Worm (Caenorhabditis elegans) whole organism, L4 larva: Measurements from ENCODE around the gene coq-8.

Experiments used
- F26F4.8 ChIP-seq: fragments of 200-800 bp; sonication (Bioruptor generic); conservative IDR thresholded peaks from 2 replicates; pipeline ENCODE4 v1.3.6; 2022; ENCODE audit warnings: missing genetic modification characterization, missing compliant biosample characterization
- T26A8.4 ChIP-seq: fragments of 200-800 bp; sonication (Bioruptor generic); IDR thresholded peaks from 2 replicates; pipeline ENCODE4 v1.3.6; 2022; ENCODE audit warnings: missing genetic modification characterization, missing compliant biosample characterization
- ZK337.2 ChIP-seq: fragments of 200-800 bp; sonication (Bioruptor generic); IDR thresholded peaks from 2 replicates; pipeline ENCODE4 v1.3.6; 2022; ENCODE audit warnings: missing genetic modification reagents, missing genetic modification characterization, missing compliant biosample characterization
- ZK546.5 ChIP-seq, 2 experiments: sonication (generic microtip); optimal IDR thresholded peaks; 2 replicates each; lab custom pipeline; 2017; ENCODE audit warnings: missing biosample characterization in 2 of 2, missing genetic modification characterization in 2 of 2
- aha-1 ChIP-seq: fragments of 150-350 bp; peaks from one replicate; lab custom pipeline; 2014; ENCODE audit warnings: missing biosample characterization, missing genetic modification characterization
- ama-1 ChIP-seq: fragments of 150-350 bp; optimal IDR thresholded peaks from 2 replicates; lab custom pipeline; 2014; ENCODE audit warnings: inconsistent platforms, mixed read lengths
- arid-1 ChIP-seq: fragments of 200-800 bp; sonication (Bioruptor generic); conservative IDR thresholded peaks from 2 replicates; pipeline ENCODE4 v1.3.6; 2022; ENCODE audit warnings: missing genetic modification reagents, missing genetic modification characterization, missing compliant biosample characterization
- attf-4 ChIP-seq: sonication (generic microtip); optimal IDR thresholded peaks from 3 replicates; lab custom pipeline; 2017; ENCODE audit warnings: missing biosample characterization, missing genetic modification characterization
- ceh-28 ChIP-seq: fragments of 150-350 bp; optimal IDR thresholded peaks from 2 replicates; lab custom pipeline; 2014; ENCODE audit warnings: missing biosample characterization, missing genetic modification reagents, missing genetic modification characterization
- cey-2 ChIP-seq: sonication (generic microtip); optimal IDR thresholded peaks from 3 replicates; lab custom pipeline; 2017; ENCODE audit warnings: missing genetic modification characterization, mild to moderate bottlenecking, missing compliant biosample characterization, antibody characterized with exemption, borderline replicate concordance; ENCODE audit not compliant: insufficient read depth
- ctbp-1 ChIP-seq: fragments of 200-800 bp; sonication (Bioruptor generic); IDR thresholded peaks from 2 replicates; pipeline ENCODE4 v1.3.6; 2022; ENCODE audit warnings: missing genetic modification reagents, missing genetic modification characterization, missing compliant biosample characterization
- dmd-8 ChIP-seq: fragments of 200-800 bp; sonication (Bioruptor generic); IDR thresholded peaks from 2 replicates; pipeline ENCODE4 v1.3.6; 2022; ENCODE audit warnings: missing genetic modification characterization, missing compliant biosample characterization
- dmd-9 ChIP-seq: fragments of 200-800 bp; sonication (Bioruptor generic); IDR thresholded peaks from 2 replicates; pipeline ENCODE4 v1.3.6; 2022; ENCODE audit warnings: missing genetic modification reagents, missing genetic modification characterization, missing compliant biosample characterization
- dpl-1 ChIP-seq: fragments of 150-350 bp; optimal IDR thresholded peaks from 2 replicates; lab custom pipeline; 2014; ENCODE audit warnings: missing biosample characterization, missing genetic modification reagents, missing genetic modification characterization
- fkh-10 ChIP-seq: fragments of 150-350 bp; optimal IDR thresholded peaks from 2 replicates; lab custom pipeline; 2014; ENCODE audit warnings: missing biosample characterization, missing genetic modification reagents, missing genetic modification characterization
- gei-8 ChIP-seq: fragments of 200-800 bp; sonication (Bioruptor generic); optimal IDR thresholded peaks from 2 replicates; lab custom pipeline; 2018; ENCODE audit warnings: mild to moderate bottlenecking, missing genetic modification characterization, missing compliant biosample characterization
- hif-1 ChIP-seq, 2 experiments: sonication (generic microtip); optimal IDR thresholded peaks; 2 replicates each; lab custom pipeline; 2016 to 2017; ENCODE audit warnings: missing compliant biosample characterization in 2 of 2, missing genetic modification characterization in 2 of 2, missing genetic modification reagents in 2 of 2, missing genotype in 2 of 2, mild to moderate bottlenecking in 1 of 2
- hlh-11 ChIP-seq: fragments of 200-800 bp; sonication (Bioruptor generic); optimal IDR thresholded peaks from 2 replicates; lab custom pipeline; 2018; ENCODE audit warnings: mild to moderate bottlenecking, missing genetic modification characterization, missing compliant biosample characterization
- hmg-1.1 ChIP-seq: fragments of 200-800 bp; sonication (Bioruptor generic); IDR thresholded peaks from 2 replicates; pipeline ENCODE4 v1.3.6; 2022; ENCODE audit warnings: missing genetic modification reagents, missing genetic modification characterization, missing compliant biosample characterization
- lin-1 ChIP-seq: fragments of 200-800 bp; sonication (Bioruptor generic); IDR thresholded peaks from 2 replicates; pipeline ENCODE4 v1.3.6; 2022; ENCODE audit warnings: missing genetic modification reagents, missing genetic modification characterization, missing compliant biosample characterization
- lin-38 ChIP-seq: fragments of 200-800 bp; sonication (Bioruptor generic); IDR thresholded peaks from 2 replicates; pipeline ENCODE4 v1.3.6; 2022; ENCODE audit warnings: missing genetic modification reagents, missing genetic modification characterization, missing compliant biosample characterization
- lsy-2 ChIP-seq, 2 experiments: fragments of 150-350 bp in 1 of 2; sonication (generic microtip) in 1 of 2; optimal IDR thresholded peaks; 2 replicates each; lab custom pipeline; 2014 to 2017; ENCODE audit warnings: missing biosample characterization in 2 of 2, missing genetic modification characterization in 2 of 2
- mep-1 ChIP-seq: fragments of 150-350 bp; sonication (generic microtip); optimal IDR thresholded peaks from 3 replicates; lab custom pipeline; 2014; ENCODE audit warnings: missing biosample characterization, missing genetic modification characterization
- mes-2 ChIP-seq: sonication (generic microtip); optimal IDR thresholded peaks from 2 replicates; lab custom pipeline; 2016; ENCODE audit warnings: missing genotype, mild to moderate bottlenecking, missing genetic modification characterization, missing compliant biosample characterization; ENCODE audit not compliant: poor library complexity, severe bottlenecking
- mxl-2 ChIP-seq: fragments of 200-800 bp; sonication (Bioruptor generic); conservative IDR thresholded peaks from 2 replicates; pipeline ENCODE4 v1.3.6; 2022; ENCODE audit warnings: missing genetic modification reagents, missing genetic modification characterization, missing compliant biosample characterization
- mxl-3 ChIP-seq: fragments of 200-800 bp; sonication (Bioruptor generic); optimal IDR thresholded peaks from 2 replicates; lab custom pipeline; 2018; ENCODE audit warnings: mild to moderate bottlenecking, missing genetic modification characterization, missing compliant biosample characterization
- nhr-11 ChIP-seq: fragments of 150-350 bp; optimal IDR thresholded peaks from 2 replicates; lab custom pipeline; 2014; ENCODE audit warnings: missing biosample characterization, missing genetic modification characterization
- php-3 ChIP-seq: fragments of 200-800 bp; sonication (Bioruptor generic); IDR thresholded peaks from 2 replicates; pipeline ENCODE4 v1.3.6; 2022; ENCODE audit warnings: missing genetic modification reagents, missing genetic modification characterization, missing compliant biosample characterization
- pqm-1 ChIP-seq: sonication (generic microtip); optimal IDR thresholded peaks from 2 replicates; lab custom pipeline; 2017; ENCODE audit warnings: missing biosample characterization, missing genetic modification characterization
- set-16 ChIP-seq: fragments of 200-800 bp; sonication (Bioruptor generic); IDR thresholded peaks from 2 replicates; pipeline ENCODE4 v1.3.6; 2022; ENCODE audit warnings: missing genetic modification reagents, missing genetic modification characterization, missing compliant biosample characterization
- unc-130 ChIP-seq: sonication (generic microtip); optimal IDR thresholded peaks from 2 replicates; lab custom pipeline; 2016; ENCODE audit warnings: missing genetic modification reagents, missing genetic modification characterization, missing compliant biosample characterization
- unc-62 ChIP-seq, 3 experiments: fragments of 150-350 bp in 1 of 3; sonication (generic microtip); optimal IDR thresholded peaks in 2 of 3; peaks in 1 of 3; 1 replicate in 1 of 3; 2 replicates in 2 of 3; lab custom pipeline; 2014 to 2017; ENCODE audit warnings: missing biosample characterization in 3 of 3, missing genetic modification characterization in 3 of 3, missing genetic modification reagents in 3 of 3, missing genotype in 1 of 3
- zfp-2 ChIP-seq: sonication (generic microtip); optimal IDR thresholded peaks from 2 replicates; lab custom pipeline; 2016; ENCODE audit warnings: mild to moderate bottlenecking, missing genetic modification characterization, missing compliant biosample characterization
- ztf-11 ChIP-seq: fragments of 150-350 bp; optimal IDR thresholded peaks from 2 replicates; lab custom pipeline; 2014; ENCODE audit warnings: missing biosample characterization, missing genetic modification characterization

Gene coq-8

DNA sequence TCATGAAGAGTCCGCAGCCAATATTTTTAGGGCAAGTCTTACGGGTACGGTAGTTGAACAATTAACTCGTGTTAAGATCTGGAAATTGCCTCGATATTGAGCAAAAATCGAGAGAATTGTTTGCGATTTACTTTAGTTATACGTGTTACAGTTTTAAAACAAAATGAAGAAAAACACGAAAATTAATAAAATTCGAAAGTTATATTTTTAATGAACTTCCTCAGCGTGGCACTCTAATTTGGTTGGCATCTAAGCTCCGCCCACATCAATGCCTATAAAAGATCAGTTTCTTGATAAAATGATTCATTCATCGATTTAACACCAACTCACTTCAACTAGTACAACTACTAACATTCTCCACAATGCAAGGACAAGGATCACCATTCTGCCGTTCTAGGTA lies 7.3 kb downstream of the coq-8 start, which contains the start of gene gipc-1:
Gene gipc-1 (plus strand): TSS at position 301 of the 400 bp plus-strand sequence.
- TF ChIP-seq ZK337.2 (GFP tag; lab: Robert Waterston, UW) (no peak), ceh-28 (no peak), pqm-1 (no peak), gei-8 (GFP tag; lab: Kevin White, UChicago) (no peak), nhr-11 (tag; lab: Kevin White, UChicago) (no peak), ZK546.5 (tag; optimal IDR thresholded peaks at IDR 0.05; lab: Kevin White, UChicago) (no peak), ctbp-1 (GFP tag; lab: Robert Waterston, UW) (no peak), arid-1 (no peak), unc-130 (GFP tag; lab: Kevin White, UChicago) (no peak), ztf-11 (tag; lab: Kevin White, UChicago) (no peak), mxl-2 (GFP tag; lab: Robert Waterston, UW) (no peak)

- TF ChIP-seq mep-1 (tag; lab: Kevin White, UChicago) (no peak), hlh-11 (tag; lab: Kevin White, UChicago) (no peak), aha-1 (tag; lab: Kevin White, UChicago) (peak; percentile 96)
Measured at ce11 chrIII:4873395-4873794, 10.2 kb downstream of the coq-8 start.

- TF ChIP-seq mxl-3 (GFP tag; lab: Kevin White, UChicago) (no peak), attf-4 (tag; lab: Kevin White, UChicago) (no peak), hif-1 (tag; optimal IDR thresholded peaks at IDR 0.05; lab: Kevin White, UChicago) (no peak), T26A8.4 (no peak), set-16 (GFP tag; lab: Robert Waterston, UW) (no peak), cey-2 (no peak), dmd-9 (GFP tag; lab: Robert Waterston, UW) (no peak), pqm-1 (no peak), unc-130 (GFP tag; lab: Kevin White, UChicago) (no peak), ama-1 (lab: Kevin White, UChicago) (no peak)
Measured at ce11 chrIII:4874671-4875070, 11.4 kb downstream of the coq-8 start, which contains the start of gene C35D10.12. Gene C35D10.12, minus strand, starts transcription at chrIII:4874771.

DNA sequence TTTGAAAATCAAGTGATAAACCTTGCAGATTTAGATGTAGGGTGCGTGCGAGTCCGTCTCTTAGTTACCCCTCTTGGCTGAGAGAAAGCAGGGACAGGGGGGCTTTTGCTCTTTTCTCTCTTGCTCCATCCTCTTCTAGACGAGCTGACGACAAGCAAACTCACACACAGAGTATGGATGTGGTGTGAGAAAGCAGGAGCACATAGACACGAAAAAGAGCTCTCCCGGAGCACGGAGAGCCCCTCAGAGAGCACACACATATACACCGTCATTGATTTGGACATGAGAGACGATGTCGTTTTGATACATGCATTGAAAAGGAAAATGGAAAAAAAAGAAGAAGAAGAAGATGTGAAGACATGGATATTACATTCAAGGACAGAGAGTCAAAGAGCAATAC lies 12.4 kb downstream of the coq-8 start:
- TF ChIP-seq hmg-1.1 (GFP tag; lab: Robert Waterston, UW) (peak; percentile 53; the same call in 1 of the 2 replicates), aha-1 (tag; lab: Kevin White, UChicago) (no peak), unc-62 (GFP tag; optimal IDR thresholded peaks at IDR 0.05 in 1 of 2; lab: Kevin White, UChicago) (peak in 1 of 2 experiments; percentile 77), unc-62 (tag; optimal IDR thresholded peaks at IDR 0.05; lab: Kevin White, UChicago) (no peak)
- TF ChIP-seq, all 104 proteins: peak for 2

ce11 chrIII:4878281-4878680 lies 15.1 kb downstream of the coq-8 start, which contains the start of the genes tost-1 and arx-6:
Gene tost-1, minus strand, starts transcription at chrIII:4878311.
Gene arx-6, plus strand, starts transcription at chrIII:4878658.
- no peak for TF ChIP-seq dmd-8 (GFP tag; lab: Robert Waterston, UW)
- TF ChIP-seq dpl-1 (GFP tag; lab: Kevin White, UChicago), result peak; percentile 84
- peak; percentile 81 for TF ChIP-seq mes-2 (tag; lab: Kevin White, UChicago)
- TF ChIP-seq lsy-2 (tag; optimal IDR thresholded peaks at IDR 0.05; lab: Kevin White, UChicago), result peak in 1 of 2 experiments; percentile 69
- peak; percentile 93 for TF ChIP-seq lin-38
- TF ChIP-seq fkh-10 (GFP tag; lab: Kevin White, UChicago), result peak; percentile 19

ce11 chrIII:4879445-4879844 lies 16.2 kb downstream of the coq-8 start, which contains the start of gene C35D10.1:
Gene C35D10.1, plus strand, starts transcription at chrIII:4879745.
- TF ChIP-seq zfp-2 (tag; lab: Kevin White, UChicago) (no peak), ceh-28 (peak; percentile 38), lin-1 (GFP tag; lab: Robert Waterston, UW) (no peak), php-3 (GFP tag; lab: Robert Waterston, UW) (no peak), F26F4.8 (no peak), lin-38 (peak; percentile 62)
- TF ChIP-seq, all 104 proteins: peak for 2
